Worm (Caenorhabditis elegans) whole organism, late embryonic: ENCODE data around the gene ncx-1.

Experiments used
- ceh-22 ChIP-seq: sonication (generic microtip); optimal IDR thresholded peaks from 2 replicates; lab custom pipeline; 2017; ENCODE audit warnings: missing biosample characterization, missing genetic modification characterization
- ceh-9 ChIP-seq: sonication (generic microtip); optimal IDR thresholded peaks from 2 replicates; lab custom pipeline; 2016; ENCODE audit warnings: mild to moderate bottlenecking, missing genetic modification characterization, inconsistent platforms, missing compliant biosample characterization
- dve-1 ChIP-seq: sonication (generic microtip); optimal IDR thresholded peaks from 2 replicates; lab custom pipeline; 2017; ENCODE audit warnings: antibody characterized with exemption, mild to moderate bottlenecking, missing genetic modification characterization, missing compliant biosample characterization
- elt-2 ChIP-seq: sonication (generic microtip); optimal IDR thresholded peaks from 2 replicates; lab custom pipeline; 2016; ENCODE audit warnings: missing genetic modification reagents, missing genetic modification characterization, missing compliant biosample characterization
- ets-4 ChIP-seq: sonication (generic microtip); optimal IDR thresholded peaks from 2 replicates; lab custom pipeline; 2016; ENCODE audit warnings: missing genetic modification characterization, missing compliant biosample characterization
- fkh-10 ChIP-seq: fragments of 150-350 bp; optimal IDR thresholded peaks from 2 replicates; lab custom pipeline; 2014; ENCODE audit warnings: missing biosample characterization, missing genetic modification reagents, missing genetic modification characterization
- nhr-11 ChIP-seq: fragments of 150-350 bp; optimal IDR thresholded peaks from 2 replicates; lab custom pipeline; 2014; ENCODE audit warnings: missing biosample characterization, missing genetic modification characterization
- ref-2 ChIP-seq: sonication (generic microtip); optimal IDR thresholded peaks from 2 replicates; lab custom pipeline; 2016; ENCODE audit warnings: missing genetic modification characterization, missing compliant biosample characterization
- sox-4 ChIP-seq: sonication (generic microtip); optimal IDR thresholded peaks from 2 replicates; lab custom pipeline; 2017; ENCODE audit warnings: mild to moderate bottlenecking, missing genetic modification characterization, inconsistent platforms, missing compliant biosample characterization
- tbx-2 ChIP-seq: sonication (generic microtip); optimal IDR thresholded peaks from 2 replicates; lab custom pipeline; 2016; ENCODE audit warnings: missing genetic modification characterization, missing compliant biosample characterization
- unc-42 ChIP-seq: sonication (generic microtip); optimal IDR thresholded peaks from 2 replicates; lab custom pipeline; 2016; ENCODE audit warnings: missing genotype, missing genetic modification characterization, missing compliant biosample characterization

- TF ChIP-seq dve-1 (no peak), ceh-22 (tag; lab: Kevin White, UChicago) (no peak), ets-4 (tag; lab: Kevin White, UChicago) (no peak), unc-42 (tag; lab: Kevin White, UChicago) (no peak), ceh-9 (tag; lab: Kevin White, UChicago) (no peak), elt-2 (tag; lab: Kevin White, UChicago) (no peak), fkh-10 (GFP tag; lab: Kevin White, UChicago) (no peak), nhr-11 (no peak), ref-2 (tag; lab: Kevin White, UChicago) (no peak), sox-4 (tag; lab: Kevin White, UChicago) (no peak), tbx-2 (tag; lab: Kevin White, UChicago) (no peak)
Measured at ce11 chrV:20068389-20068788, 52.1 kb downstream of the ncx-1 start.
